Worm (Caenorhabditis elegans): Measurements from ENCODE around the gene E02H1.6.

ce11 chrII:9553179-9553578 lies 43.3 kb upstream of the E02H1.6 start, which contains the start of gene F35H8.1:
- no peak for TF ChIP-seq ztf-1 (GFP tag; conservative IDR thresholded peaks at IDR 0.05)
- no peak for TF ChIP-seq lin-13 (GFP tag; optimal IDR thresholded peaks at IDR 0.05)
- no peak for TF ChIP-seq lin-11 (tag; optimal IDR thresholded peaks at IDR 0.05)
- no peak for TF ChIP-seq ztf-4 (tag; optimal IDR thresholded peaks at IDR 0.05)
- TF ChIP-seq ama-1 (optimal IDR thresholded peaks at IDR 0.05): no peak
- no peak for TF ChIP-seq lsy-2 (tag; optimal IDR thresholded peaks at IDR 0.05)
